Fruit fly (Drosophila melanogaster) whole organism, wandering third instar larva: Measurements from ENCODE around the gene Pkc98E.

Experiments
- Abd-B ChIP-seq: fragments of >200 bp; optimal IDR thresholded peaks from 2 replicates; lab custom pipeline; 2017; ENCODE audit warnings: missing biosample characterization, missing genetic modification characterization
- CG32264 ChIP-seq: fragments of 200-800 bp; sonication (Bioruptor generic); optimal IDR thresholded peaks from 2 replicates; lab custom pipeline; 2016; ENCODE audit warnings: missing biosample characterization, missing genetic modification characterization
- CG9705 ChIP-seq: fragments of 200-800 bp; sonication (Bioruptor generic); optimal IDR thresholded peaks from 2 replicates; lab custom pipeline; 2018; ENCODE audit warnings: missing biosample characterization, mild to moderate bottlenecking, missing genetic modification characterization
- CrebA ChIP-seq: fragments of 200-800 bp; sonication (Bioruptor generic); optimal IDR thresholded peaks from 2 replicates; lab custom pipeline; 2016; ENCODE audit warnings: missing biosample characterization, mild to moderate bottlenecking, missing genetic modification characterization, borderline replicate concordance
- Dfd ChIP-seq: fragments of >200 bp; optimal IDR thresholded peaks from 2 replicates; lab custom pipeline; 2017; ENCODE audit warnings: missing biosample characterization, missing genetic modification characterization
- Dif ChIP-seq: fragments of 200-275, 200-300 bp; sonication (Bioruptor generic); optimal IDR thresholded peaks from 2 replicates; lab custom pipeline; 2018; ENCODE audit warnings: missing biosample characterization, missing genetic modification characterization; ENCODE audit not compliant: partially characterized antibody
- GATAd ChIP-seq: sonication (Bioruptor generic); optimal IDR thresholded peaks from 2 replicates; lab custom pipeline; 2016; ENCODE audit warnings: missing biosample characterization, missing genetic modification characterization
- HLH106 ChIP-seq: fragments of 200-800 bp; optimal IDR thresholded peaks from 3 replicates; lab custom pipeline; 2019; ENCODE audit warnings: missing biosample characterization, mild to moderate bottlenecking, missing genetic modification characterization, moderate library complexity
- Hnf4 ChIP-seq: fragments of 200-800 bp; sonication (Bioruptor generic); optimal IDR thresholded peaks from 2 replicates; lab custom pipeline; 2016; ENCODE audit warnings: missing biosample characterization, mild to moderate bottlenecking, missing genetic modification characterization
- Hr78 ChIP-seq: fragments of >200 bp; optimal IDR thresholded peaks from 2 replicates; lab custom pipeline; 2017; ENCODE audit warnings: missing biosample characterization, missing genetic modification characterization
- Hr83 ChIP-seq: fragments of 200-300 bp; sonication (Bioruptor generic); optimal IDR thresholded peaks from 2 replicates; lab custom pipeline; 2016; ENCODE audit warnings: missing biosample characterization, mild to moderate bottlenecking, missing genetic modification characterization, moderate library complexity; ENCODE audit not compliant: poor library complexity, severe bottlenecking
- Jra ChIP-seq: sonication (Bioruptor generic); optimal IDR thresholded peaks from 2 replicates; lab custom pipeline; 2016; ENCODE audit warnings: missing biosample characterization, missing genetic modification characterization
- Mio ChIP-seq: sonication (Bioruptor generic); optimal IDR thresholded peaks from 2 replicates; lab custom pipeline; 2016; ENCODE audit warnings: missing biosample characterization, missing genetic modification characterization
- Myc ChIP-seq: fragments of >200 bp; optimal IDR thresholded peaks from 2 replicates; lab custom pipeline; 2017
- N ChIP-seq: fragments of >200 bp; optimal IDR thresholded peaks from 2 replicates; lab custom pipeline; 2018; ENCODE audit warnings: missing biosample characterization, missing external identifiers, missing genetic modification characterization
- OdsH ChIP-seq: fragments of 200-800 bp; sonication (Bioruptor generic); optimal IDR thresholded peaks from 2 replicates; lab custom pipeline; 2016; ENCODE audit warnings: missing biosample characterization, mild to moderate bottlenecking, missing genetic modification characterization
- Rel ChIP-seq, 2 experiments: fragments of 200-800 bp; sonication (Bioruptor generic) in 1 of 2; optimal IDR thresholded peaks; 2 replicates in 1 of 2; 3 replicates in 1 of 2; lab custom pipeline; 2016 to 2019; ENCODE audit warnings: mild to moderate bottlenecking in 2 of 2, missing biosample characterization in 2 of 2, missing genetic modification characterization in 2 of 2, moderate library complexity in 1 of 2
- Sp1 ChIP-seq: fragments of 200-800 bp; sonication (Bioruptor generic); optimal IDR thresholded peaks from 3 replicates; lab custom pipeline; 2019; ENCODE audit warnings: missing biosample characterization, mild to moderate bottlenecking, missing genetic modification characterization, moderate library complexity
- Vsx2 ChIP-seq: fragments of 200-300, 225-300 bp; sonication (Bioruptor generic); optimal IDR thresholded peaks from 2 replicates; lab custom pipeline; 2018; ENCODE audit warnings: missing biosample characterization, missing genetic modification characterization; ENCODE audit not compliant: partially characterized antibody
- br ChIP-seq: fragments of 200-800 bp; sonication (Bioruptor generic); optimal IDR thresholded peaks from 2 replicates; lab custom pipeline; 2016; ENCODE audit warnings: missing biosample characterization, missing genetic modification characterization
- brk ChIP-seq: fragments of 200-800 bp; sonication (Bioruptor generic); optimal IDR thresholded peaks from 2 replicates; lab custom pipeline; 2016; ENCODE audit warnings: missing biosample characterization, mild to moderate bottlenecking, missing genetic modification characterization
- dl ChIP-seq, 2 experiments: fragments of 175-275, 200-275 bp in 1 of 2; fragments of 200-275 bp in 1 of 2; sonication (Bioruptor generic); optimal IDR thresholded peaks; lab custom pipeline; 2018; ENCODE audit warnings: mild to moderate bottlenecking in 2 of 2, missing biosample characterization in 2 of 2, missing genetic modification characterization in 2 of 2, moderate library complexity in 2 of 2; ENCODE audit not compliant: partially characterized antibody in 2 of 2, insufficient read depth in 1 of 2
- dmrt93B ChIP-seq: fragments of 200-800 bp; sonication (Bioruptor generic); optimal IDR thresholded peaks from 2 replicates; lab custom pipeline; 2018; ENCODE audit warnings: missing biosample characterization, mild to moderate bottlenecking, missing genetic modification characterization
- dsf ChIP-seq: sonication (Bioruptor generic); optimal IDR thresholded peaks from 2 replicates; lab custom pipeline; 2016; ENCODE audit warnings: missing biosample characterization, missing genetic modification characterization, borderline replicate concordance
- ey ChIP-seq: fragments of 200-800 bp; sonication (Bioruptor generic); optimal IDR thresholded peaks from 2 replicates; lab custom pipeline; 2016; ENCODE audit warnings: missing biosample characterization, missing genetic modification characterization
- foxo ChIP-seq, 2 experiments: fragments of 200-800 bp; sonication (Bioruptor generic); optimal IDR thresholded peaks; 2 replicates in 1 of 2; 3 replicates in 1 of 2; lab custom pipeline; 2016 to 2017; ENCODE audit warnings: missing biosample characterization in 2 of 2, missing genetic modification characterization in 2 of 2
- fru ChIP-seq: fragments of 200-800 bp; sonication (Bioruptor generic); optimal IDR thresholded peaks from 3 replicates; lab custom pipeline; 2016; ENCODE audit warnings: missing biosample characterization, mild to moderate bottlenecking, missing genetic modification characterization
- h ChIP-seq: fragments of 200-800 bp; sonication (Bioruptor generic); optimal IDR thresholded peaks from 3 replicates; lab custom pipeline; 2016; ENCODE audit warnings: missing biosample characterization, mild to moderate bottlenecking, missing genetic modification characterization
- jim ChIP-seq: fragments of 175-275, 200-325 bp; sonication (Bioruptor generic); optimal IDR thresholded peaks from 2 replicates; lab custom pipeline; 2016; ENCODE audit warnings: missing biosample characterization, mild to moderate bottlenecking, missing genetic modification characterization
- lola ChIP-seq: fragments of >200 bp; optimal IDR thresholded peaks from 2 replicates; lab custom pipeline; 2017; ENCODE audit warnings: missing biosample characterization, missing genetic modification characterization
- pan ChIP-seq: fragments of >200 bp; optimal IDR thresholded peaks from 2 replicates; lab custom pipeline; 2017
- psq ChIP-seq: fragments of 200-800 bp; sonication (Bioruptor generic); optimal IDR thresholded peaks from 3 replicates; lab custom pipeline; 2017; ENCODE audit warnings: missing biosample characterization, mild to moderate bottlenecking, missing genetic modification characterization, moderate library complexity
- rgr ChIP-seq: fragments of 200-800 bp; sonication (Bioruptor generic); optimal IDR thresholded peaks from 3 replicates; lab custom pipeline; 2016; ENCODE audit warnings: missing biosample characterization, mild to moderate bottlenecking, missing genetic modification characterization
- sage ChIP-seq: fragments of 200-800 bp; sonication (Bioruptor generic); optimal IDR thresholded peaks from 2 replicates; lab custom pipeline; 2016; ENCODE audit warnings: missing biosample characterization, mild to moderate bottlenecking, missing genetic modification characterization
- sv ChIP-seq: fragments of 200-800 bp; sonication (Bioruptor generic); optimal IDR thresholded peaks from 3 replicates; lab custom pipeline; 2016; ENCODE audit warnings: missing biosample characterization, missing genetic modification characterization
- tai ChIP-seq: sonication (Bioruptor generic); optimal IDR thresholded peaks from 2 replicates; lab custom pipeline; 2016; ENCODE audit warnings: missing biosample characterization, missing genetic modification characterization
- usp ChIP-seq: fragments of >200 bp; optimal IDR thresholded peaks from 2 replicates; lab custom pipeline; 2017; ENCODE audit warnings: missing biosample characterization, missing genetic modification characterization
- woc ChIP-seq: sonication (Bioruptor generic); optimal IDR thresholded peaks from 2 replicates; lab custom pipeline; 2016; ENCODE audit warnings: missing biosample characterization, mild to moderate bottlenecking, missing genetic modification characterization

Pkc98E gene

dm6 chr3R:29062717-29063206 is 23.8 kb downstream of the Pkc98E start, which contains the start of the genes Cul5 and Bicra:
Gene Cul5 (minus strand): TSS chr3R:29062975.
Gene Bicra (plus strand): TSS chr3R:29063040.
- TF ChIP-seq CG32264 (GFP tag; lab: Kevin White, UChicago) (peak; percentile 20), Vsx2 (peak; percentile 62), Rel (GFP tag; optimal IDR thresholded peaks at IDR 0.05; lab: Kevin White, UChicago) (no peak), Rel (tag; optimal IDR thresholded peaks at IDR 0.05; lab: Kevin White, UChicago) (peak; percentile 49), h (GFP tag; lab: Kevin White, UChicago) (peak; percentile 44), rgr (GFP tag; lab: Kevin White, UChicago) (peak; percentile 16), pan (lab: Kevin White, UChicago) (no peak), usp (GFP tag; lab: Kevin White, UChicago) (no peak), Dif (GFP tag; lab: Kevin White, UChicago) (no peak), GATAd (no peak), Hr83 (GFP tag; lab: Kevin White, UChicago) (peak; percentile 39), N (GFP tag; lab: Kevin White, UChicago) (no peak), CrebA (no peak)
- TF ChIP-seq, all 38 proteins: peak for 6

dm6 chr3R:29063207-29063920 is 24.4 kb downstream of the Pkc98E start:
- no peak for TF ChIP-seq pan (lab: Kevin White, UChicago)
- no peak for TF ChIP-seq dl (GFP tag; optimal IDR thresholded peaks at IDR 0.05; lab: Kevin White, UChicago; ENCODE audit: insufficient read depth in 1 of 2, partially characterized antibody in 2 of 2)
- peak; percentile 59 for TF ChIP-seq Jra (GFP tag; lab: Kevin White, UChicago)
- TF ChIP-seq usp (GFP tag; lab: Kevin White, UChicago) = no peak
- peak; percentile 51 for TF ChIP-seq sv (GFP tag; lab: Kevin White, UChicago)
- peak; percentile 43 for TF ChIP-seq h (GFP tag; lab: Kevin White, UChicago)
- peak; percentile 61 for TF ChIP-seq dsf (GFP tag; lab: Kevin White, UChicago)
- peak; percentile 66 for TF ChIP-seq Hnf4 (GFP tag; lab: Kevin White, UChicago)
- no peak for TF ChIP-seq Hr78 (GFP tag; lab: Kevin White, UChicago)
- no peak for TF ChIP-seq brk
- TF ChIP-seq fru (GFP tag; lab: Kevin White, UChicago) = peak; percentile 71
- no peak for TF ChIP-seq N (GFP tag; lab: Kevin White, UChicago)
- no peak for TF ChIP-seq Vsx2
- TF ChIP-seq br (GFP tag; lab: Kevin White, UChicago) = peak; percentile 66
- no peak for TF ChIP-seq tai
- TF ChIP-seq Rel (GFP tag; optimal IDR thresholded peaks at IDR 0.05; lab: Kevin White, UChicago) = no peak
- peak; percentile 10 for TF ChIP-seq Rel (tag; optimal IDR thresholded peaks at IDR 0.05; lab: Kevin White, UChicago)
- TF ChIP-seq Sp1 (GFP tag; lab: Kevin White, UChicago) = peak; percentile 80
- no peak for TF ChIP-seq CG32264 (GFP tag; lab: Kevin White, UChicago)
- no peak for TF ChIP-seq lola (GFP tag; lab: Kevin White, UChicago)
- no peak for TF ChIP-seq Dfd (GFP tag; lab: Kevin White, UChicago)
- TF ChIP-seq sage (GFP tag; lab: Kevin White, UChicago) = peak; percentile 38
- TF ChIP-seq Dif (GFP tag; lab: Kevin White, UChicago) = no peak
- TF ChIP-seq GATAd = peak; percentile 70
- TF ChIP-seq CrebA = no peak
- TF ChIP-seq jim (GFP tag; lab: Kevin White, UChicago) = peak; percentile 87
- TF ChIP-seq ey (GFP tag; lab: Kevin White, UChicago) = peak; percentile 51
- peak; percentile 73 for TF ChIP-seq woc (GFP tag; lab: Kevin White, UChicago)
- peak; percentile 74 for TF ChIP-seq dmrt93B (GFP tag; lab: Kevin White, UChicago)
- peak; percentile 88 for TF ChIP-seq HLH106 (tag; lab: Kevin White, UChicago)
- no peak for TF ChIP-seq Myc (lab: Kevin White, UChicago)
- TF ChIP-seq psq (GFP tag; lab: Kevin White, UChicago) = peak; percentile 84
- peak; percentile 58 for TF ChIP-seq CG9705 (GFP tag; lab: Kevin White, UChicago)
- peak; percentile 74 for TF ChIP-seq Hr83 (GFP tag; lab: Kevin White, UChicago)
- TF ChIP-seq Mio (GFP tag; lab: Kevin White, UChicago) = no peak
- peak; percentile 36 for TF ChIP-seq OdsH
- TF ChIP-seq foxo (GFP tag; optimal IDR thresholded peaks at IDR 0.05; lab: Kevin White, UChicago) = peak; percentile 6 to 78
- peak; percentile 52 for TF ChIP-seq rgr (GFP tag; lab: Kevin White, UChicago)
- no peak for TF ChIP-seq Abd-B (GFP tag; lab: Kevin White, UChicago)
